Fruit fly (Drosophila melanogaster) whole organism, prepupa: ENCODE measurements around the gene CG1024.
A peak's percentile ranks its signal among the peaks of the same experiment; 100 is the strongest.

Experiments
- CG1621 ChIP-seq: fragments of 200-800 bp; sonication (Bioruptor generic); optimal IDR thresholded peaks from 3 replicates; lab custom pipeline; 2018; ENCODE audit warnings: missing biosample characterization, mild to moderate bottlenecking, missing genetic modification characterization
- CG4318 ChIP-seq: fragments of 200-800 bp; sonication (Bioruptor generic); optimal IDR thresholded peaks from 3 replicates; lab custom pipeline; 2017; ENCODE audit warnings: missing biosample characterization, mild to moderate bottlenecking, missing genetic modification characterization
- CG6792 ChIP-seq: fragments of 200-800 bp; sonication (Bioruptor generic); optimal IDR thresholded peaks from 3 replicates; lab custom pipeline; 2016; ENCODE audit warnings: missing biosample characterization, missing genetic modification characterization
- CG8632 ChIP-seq: fragments of 200-800 bp; sonication (Bioruptor generic); optimal IDR thresholded peaks from 3 replicates; lab custom pipeline; 2016; ENCODE audit warnings: missing biosample characterization, missing genetic modification characterization
- Lpt ChIP-seq: fragments of 200-800 bp; sonication (Bioruptor generic); optimal IDR thresholded peaks from 3 replicates; lab custom pipeline; 2016; ENCODE audit warnings: missing biosample characterization, missing genetic modification characterization
- acj6 ChIP-seq: fragments of 200-800 bp; sonication (Bioruptor generic); optimal IDR thresholded peaks from 3 replicates; lab custom pipeline; 2016; ENCODE audit warnings: missing biosample characterization, missing genetic modification characterization
- cyc ChIP-seq: fragments of 200-800 bp; sonication (Bioruptor generic); optimal IDR thresholded peaks from 3 replicates; lab custom pipeline; 2016; ENCODE audit warnings: missing biosample characterization, missing genetic modification characterization
- topi ChIP-seq: fragments of 200-800 bp; sonication (Bioruptor generic); optimal IDR thresholded peaks from 3 replicates; lab custom pipeline; 2016; ENCODE audit warnings: missing biosample characterization, missing genetic modification characterization
- vri ChIP-seq: fragments of 200-800 bp; sonication (Bioruptor generic); optimal IDR thresholded peaks from 3 replicates; lab custom pipeline; 2016; ENCODE audit warnings: missing biosample characterization, mild to moderate bottlenecking, missing genetic modification characterization

dm6 chr3R:6403674-6404073 is 23.5 kb upstream of the CG1024 start:
- TF ChIP-seq cyc (GFP tag; lab: Kevin White, UChicago) = no peak
- TF ChIP-seq CG8632 (GFP tag; lab: Kevin White, UChicago) = no peak
- TF ChIP-seq topi = no peak
- TF ChIP-seq Lpt (GFP tag; lab: Kevin White, UChicago) = no peak
- TF ChIP-seq CG4318 (GFP tag; lab: Kevin White, UChicago) = no peak
- TF ChIP-seq CG6792 (GFP tag; lab: Kevin White, UChicago) = no peak
- TF ChIP-seq acj6 = no peak
- peak; percentile 61 for TF ChIP-seq vri (GFP tag; lab: Kevin White, UChicago)
- no peak for TF ChIP-seq CG1621
